Fruit fly (Drosophila melanogaster): ENCODE results near the gene CG42820.

The CG42820 gene

DNA sequence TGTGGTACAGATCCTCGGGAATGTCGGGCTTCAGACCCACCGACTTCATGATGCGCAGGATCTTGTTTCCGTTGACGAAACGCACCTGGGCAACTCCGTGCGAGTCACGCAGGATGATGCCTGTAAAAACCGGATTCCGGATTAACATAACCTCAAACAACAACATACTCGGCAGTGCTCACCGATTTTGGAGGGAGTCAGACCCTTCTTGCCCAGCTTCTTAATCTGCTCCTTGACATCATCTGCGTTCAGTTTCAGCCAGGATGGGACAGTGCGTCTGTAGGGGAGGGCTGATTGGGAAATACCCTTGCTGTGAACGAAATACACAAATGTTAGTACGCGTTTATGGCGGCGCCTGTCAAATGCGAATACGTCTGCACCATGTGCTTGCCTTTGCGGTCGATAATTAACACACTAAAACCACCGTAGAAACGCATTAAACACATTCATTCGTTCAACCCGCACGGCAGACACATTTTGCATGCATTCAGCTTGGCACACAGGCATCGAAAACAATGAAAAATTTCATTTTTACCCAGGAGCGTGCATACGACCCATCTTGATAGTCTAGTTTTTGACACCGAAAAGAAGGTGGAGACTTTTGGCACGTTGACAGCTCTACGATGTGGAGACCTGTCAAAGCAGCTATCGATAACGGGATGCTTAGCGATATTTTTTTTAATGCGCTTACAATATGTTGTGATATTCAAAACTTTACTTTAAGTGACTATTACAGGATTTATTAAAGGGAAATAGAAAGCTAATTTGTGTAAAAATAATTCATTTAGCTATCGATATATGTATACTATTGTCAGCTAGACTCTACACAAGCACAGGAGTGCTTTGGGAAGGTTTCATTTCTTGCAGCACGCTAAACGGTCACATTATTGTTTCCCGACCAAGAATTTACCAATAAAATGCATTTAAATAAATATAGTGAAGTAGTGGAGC lies 27.9 kb downstream of the CG42820 start, which contains the start of the genes RpS13 and CSN8:
Gene RpS13 (minus strand): TSS at position 657 of the 951 bp plus-strand sequence.
Gene CSN8 (plus strand): TSS at position 850 of the 951 bp plus-strand sequence.
- TF ChIP-seq CG17801 (GFP tag; optimal IDR thresholded peaks at IDR 0.05; ENCODE audit: partially characterized antibody) = peak; percentile 53

DNA sequence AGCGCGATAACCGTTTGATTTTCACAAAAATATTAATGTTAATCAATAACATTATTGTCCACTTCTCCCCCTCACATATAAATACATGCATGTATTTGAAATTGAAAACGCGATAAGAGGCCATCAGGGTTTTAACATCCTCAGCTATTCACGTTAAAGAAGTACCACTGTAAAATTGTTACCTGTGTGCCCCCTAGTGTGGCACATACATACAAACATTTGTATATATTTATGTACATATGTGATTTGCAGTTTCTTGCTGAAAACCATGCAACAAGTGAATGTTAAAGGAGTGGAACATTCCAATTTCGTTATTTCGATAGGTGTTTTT lies 29.3 kb downstream of the CG42820 start:
- no peak for TF ChIP-seq CG17801 (GFP tag; optimal IDR thresholded peaks at IDR 0.05; ENCODE audit: partially characterized antibody)

DNA sequence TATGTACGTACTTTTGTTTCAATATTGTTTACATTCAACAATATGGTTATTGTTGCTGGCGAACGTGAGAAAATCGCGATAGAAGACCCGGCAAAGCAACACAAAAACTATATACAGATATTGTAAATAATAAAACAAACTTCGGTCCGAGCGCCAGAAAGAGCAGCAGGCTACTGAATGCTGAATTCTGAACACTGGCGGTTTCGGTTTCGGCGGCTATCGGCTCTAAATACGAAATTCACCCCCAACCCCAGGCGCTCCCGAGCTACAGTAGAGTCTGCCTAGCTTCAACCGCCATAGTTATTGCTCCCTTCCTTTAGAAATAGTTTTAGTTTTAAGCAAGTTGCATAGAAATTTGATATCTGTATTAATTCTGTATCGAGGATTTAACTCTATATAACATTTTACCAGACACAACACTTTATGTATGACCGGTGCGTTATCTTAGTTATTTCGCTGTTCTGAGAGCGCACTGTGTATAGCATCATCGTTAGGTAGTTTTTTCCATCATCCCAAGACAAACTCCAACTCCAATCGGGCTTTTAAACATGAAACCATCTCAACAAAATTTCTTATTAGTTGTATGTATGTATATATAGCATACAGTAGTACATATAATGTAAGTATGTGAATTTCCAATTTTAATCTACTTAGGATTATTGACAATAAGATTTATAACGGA lies 29.8 kb downstream of the CG42820 start, which contains the start of gene CG7627:
Gene CG7627 (minus strand): TSS at position 197 of the 682 bp plus-strand sequence.
- TF ChIP-seq CG17801 (GFP tag; optimal IDR thresholded peaks at IDR 0.05; ENCODE audit: partially characterized antibody) = peak; percentile 63

DNA sequence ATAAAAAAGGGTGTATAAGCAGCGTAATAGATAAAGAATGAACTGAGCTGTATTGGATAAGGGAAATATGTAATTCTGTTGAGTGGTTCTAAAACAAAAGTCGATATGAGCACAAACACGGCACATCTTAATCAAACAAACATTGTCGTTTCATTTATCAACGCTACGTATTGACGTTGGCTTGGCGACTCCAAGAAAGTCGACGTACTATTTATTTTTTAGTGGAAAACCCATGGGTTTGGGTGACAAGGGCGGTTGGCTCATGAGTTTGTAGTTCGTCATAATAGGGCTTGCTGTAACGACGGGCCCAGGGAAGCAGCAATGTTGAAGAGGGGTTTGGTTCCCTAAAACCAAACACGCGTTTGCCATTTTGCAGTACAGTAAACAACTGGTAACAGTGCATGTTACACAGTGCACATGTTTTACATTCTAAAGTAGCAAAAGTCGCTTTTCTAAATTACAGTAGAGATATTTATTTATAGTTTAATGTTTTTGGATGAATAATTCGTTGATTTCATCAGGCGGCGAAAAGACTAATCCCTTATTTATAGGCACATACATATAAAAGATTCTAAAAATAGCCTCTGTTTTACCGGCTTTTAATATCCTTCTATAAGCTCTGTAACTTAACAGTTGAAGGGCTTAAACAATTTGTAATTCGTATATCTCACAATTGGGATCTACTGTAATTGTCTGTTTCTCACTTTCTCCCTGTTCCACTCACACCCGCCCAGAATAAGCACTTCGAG lies 30.8 kb downstream of the CG42820 start:
- TF ChIP-seq CG17801 (GFP tag; optimal IDR thresholded peaks at IDR 0.05; ENCODE audit: partially characterized antibody) = peak; percentile 89

dm6 chr2L:8355419-8355818 lies 36.8 kb downstream of the CG42820 start:
- TF ChIP-seq CG17801 (GFP tag; optimal IDR thresholded peaks at IDR 0.05; ENCODE audit: partially characterized antibody) = no peak

DNA sequence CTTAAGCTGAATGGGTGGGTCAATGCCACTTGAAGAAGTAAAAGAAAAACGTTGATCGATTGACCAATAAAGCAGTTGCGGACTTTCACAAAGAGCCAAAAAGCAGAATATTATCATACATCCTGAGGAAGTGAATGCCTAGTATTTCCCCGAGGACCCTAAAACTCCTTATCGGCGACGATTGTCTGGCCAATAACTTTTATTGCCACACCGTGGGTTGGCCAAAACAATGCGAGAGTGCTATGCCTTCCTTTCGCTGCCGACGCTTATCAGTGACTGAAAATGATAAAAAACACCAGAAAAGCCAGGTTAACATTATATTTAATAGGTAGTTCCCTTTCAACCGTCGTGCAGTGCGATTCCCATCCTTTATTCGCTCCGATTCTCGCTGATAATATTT lies 40.3 kb downstream of the CG42820 start, which contains the start of gene Mur29B:
Gene Mur29B (plus strand): TSS at position 324 of the 400 bp plus-strand sequence.
- TF ChIP-seq CG17801 (GFP tag; optimal IDR thresholded peaks at IDR 0.05; ENCODE audit: partially characterized antibody) = no peak

dm6 chr2L:8351333-8351732 lies 40.9 kb downstream of the CG42820 start:
- no peak for TF ChIP-seq CG17801 (GFP tag; optimal IDR thresholded peaks at IDR 0.05; ENCODE audit: partially characterized antibody)

DNA sequence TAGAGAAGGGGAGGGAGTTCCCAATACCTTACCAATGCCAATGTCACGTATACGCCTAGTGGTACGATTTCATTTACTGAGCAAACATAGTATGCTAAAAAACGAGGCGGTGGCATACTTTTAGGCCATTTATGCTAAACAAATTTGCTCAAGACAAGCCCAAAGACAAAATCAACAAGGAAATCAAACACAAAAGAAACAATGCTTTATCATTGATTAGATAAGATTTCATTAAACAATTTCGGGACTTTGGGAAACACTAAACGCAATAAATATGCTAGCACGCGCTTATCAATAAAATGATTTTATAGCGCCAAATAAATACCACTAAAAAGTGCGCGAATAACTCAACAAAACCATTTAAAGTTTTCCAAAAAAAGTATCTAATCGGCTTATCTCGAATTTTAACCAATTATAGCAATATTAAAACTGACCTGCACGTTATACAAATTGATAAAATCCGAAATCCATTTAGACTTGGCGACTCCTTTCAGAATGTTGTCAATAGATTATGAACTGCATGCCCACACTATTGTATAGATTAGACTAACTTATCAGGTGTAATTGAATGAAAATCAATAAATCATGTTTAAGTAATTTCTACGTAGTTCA lies 41.5 kb downstream of the CG42820 start:
- TF ChIP-seq CG17801 (GFP tag; optimal IDR thresholded peaks at IDR 0.05; ENCODE audit: partially characterized antibody) = no peak

dm6 chr2L:8346260-8346659 lies 45.9 kb downstream of the CG42820 start, which contains the start of gene CG7778:
CG7778 (plus strand) TSS chr2L:8346620.
- TF ChIP-seq CG17801 (GFP tag; optimal IDR thresholded peaks at IDR 0.05; ENCODE audit: partially characterized antibody) = no peak

dm6 chr2L:8344536-8344935 lies 47.7 kb downstream of the CG42820 start:
- TF ChIP-seq CG17801 (GFP tag; optimal IDR thresholded peaks at IDR 0.05; ENCODE audit: partially characterized antibody) = no peak

dm6 chr2L:8342395-8342794 lies 49.8 kb downstream of the CG42820 start, which contains the start of gene CG14273:
CG14273 (plus strand) TSS chr2L:8342695.
- no peak for TF ChIP-seq CG17801 (GFP tag; optimal IDR thresholded peaks at IDR 0.05; ENCODE audit: partially characterized antibody)
